Worm (Caenorhabditis elegans): Measurements from ENCODE around the gene W09D6.4.

W09D6.4 gene

ce11 chrIII:11079445-11079844 is at the start of gene W09D6.4:
Gene W09D6.4, plus strand, starts transcription at chrIII:11079745.
- TF ChIP-seq nhr-67 (tag; optimal IDR thresholded peaks at IDR 0.05) (no peak), fos-1 (tag; optimal IDR thresholded peaks at IDR 0.05) (no peak), nhr-77 (tag; optimal IDR thresholded peaks at IDR 0.05) (no peak)

- TF ChIP-seq pqm-1 (tag; optimal IDR thresholded peaks at IDR 0.05): no peak
- TF ChIP-seq nhr-23 (tag; optimal IDR thresholded peaks at IDR 0.05): no peak
- no peak for TF ChIP-seq R02D3.7 (tag; optimal IDR thresholded peaks at IDR 0.05)
- no peak for TF ChIP-seq fkh-2 (tag; optimal IDR thresholded peaks at IDR 0.05)
- TF ChIP-seq aly-2 (tag; optimal IDR thresholded peaks at IDR 0.05): no peak
- no peak for TF ChIP-seq fos-1 (tag; optimal IDR thresholded peaks at IDR 0.05)
- no peak for TF ChIP-seq fkh-10 (GFP tag; optimal IDR thresholded peaks at IDR 0.05)
- TF ChIP-seq pha-4 (tag; optimal IDR thresholded peaks at IDR 0.05): no peak
- no peak for TF ChIP-seq nhr-77 (tag; optimal IDR thresholded peaks at IDR 0.05)
- no peak for TF ChIP-seq nfya-1 (tag; optimal IDR thresholded peaks at IDR 0.05; ENCODE audit: insufficient read depth)
- no peak for TF ChIP-seq snpc-4 (tag; optimal IDR thresholded peaks at IDR 0.05)
- no peak for TF ChIP-seq unc-62 (GFP tag; optimal IDR thresholded peaks at IDR 0.05)
- TF ChIP-seq nhr-28 (tag; optimal IDR thresholded peaks at IDR 0.05): no peak
Measured at ce11 chrIII:11031309-11031708, 48.2 kb upstream of the W09D6.4 start, which contains the start of gene Y48A6B.14. Gene Y48A6B.14, plus strand, starts transcription at chrIII:11031609.

- no peak for TF ChIP-seq nhr-43 (tag; optimal IDR thresholded peaks at IDR 0.05; ENCODE audit: poor library complexity, severe bottlenecking)
- peak; percentile 36 for TF ChIP-seq elt-2 (tag; optimal IDR thresholded peaks at IDR 0.05)
Measured at ce11 chrIII:11032872-11033271, 46.7 kb upstream of the W09D6.4 start, which contains the start of gene Y48A6B.9. Gene Y48A6B.9, plus strand, starts transcription at chrIII:11033172.

DNA sequence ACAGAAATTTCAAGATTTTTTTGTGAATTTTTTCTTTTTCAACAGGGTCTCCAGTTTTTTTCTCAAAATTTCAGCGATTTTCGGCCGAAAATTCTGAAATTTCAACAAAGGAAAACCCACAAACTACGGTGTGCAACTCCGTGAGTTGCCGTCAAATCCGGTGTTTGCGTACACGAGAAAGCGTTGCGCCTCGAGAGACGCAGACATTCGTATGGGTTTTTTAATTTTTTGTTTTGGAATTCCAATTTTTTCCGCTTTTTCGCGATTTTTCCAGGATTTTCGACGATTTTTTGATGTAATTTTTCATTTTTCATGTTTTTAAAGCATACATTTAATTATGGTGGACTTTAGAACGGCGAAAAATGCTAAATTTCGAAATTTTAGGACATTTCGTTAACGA is 43.4 kb upstream of the W09D6.4 start:
- TF ChIP-seq ama-1 (optimal IDR thresholded peaks at IDR 0.05): no peak
- no peak for TF ChIP-seq eor-1 (tag; optimal IDR thresholded peaks at IDR 0.05)
- TF ChIP-seq ceh-16 (tag; optimal IDR thresholded peaks at IDR 0.05): no peak
- TF ChIP-seq jun-1 (tag; optimal IDR thresholded peaks at IDR 0.05): peak; percentile 11
- peak; percentile 53 for TF ChIP-seq elt-2 (tag; optimal IDR thresholded peaks at IDR 0.05)
- TF ChIP-seq nhr-77 (tag; optimal IDR thresholded peaks at IDR 0.05): no peak
- TF ChIP-seq fkh-10 (GFP tag; optimal IDR thresholded peaks at IDR 0.05): no peak
- no peak for TF ChIP-seq nhr-67 (tag; optimal IDR thresholded peaks at IDR 0.05)
- no peak for TF ChIP-seq unc-39 (tag; optimal IDR thresholded peaks at IDR 0.05)
- TF ChIP-seq R02D3.7 (tag; optimal IDR thresholded peaks at IDR 0.05): peak; percentile 53
- no peak for TF ChIP-seq nhr-28 (tag; optimal IDR thresholded peaks at IDR 0.05)
- no peak for TF ChIP-seq nhr-11 (tag; optimal IDR thresholded peaks at IDR 0.05)
- TF ChIP-seq elt-1 (tag; optimal IDR thresholded peaks at IDR 0.05): no peak
- TF ChIP-seq ceh-28 (tag; optimal IDR thresholded peaks at IDR 0.05): peak; percentile 25
- peak; percentile 34 for TF ChIP-seq nhr-25 (tag; optimal IDR thresholded peaks at IDR 0.05)
- no peak for TF ChIP-seq ztf-4 (tag; optimal IDR thresholded peaks at IDR 0.05)
- TF ChIP-seq mdl-1 (tag; optimal IDR thresholded peaks at IDR 0.05): no peak
- TF ChIP-seq lin-15B (tag; optimal IDR thresholded peaks at IDR 0.05): peak; percentile 75
- no peak for TF ChIP-seq fos-1 (tag; optimal IDR thresholded peaks at IDR 0.05)
- TF ChIP-seq nhr-23 (tag; optimal IDR thresholded peaks at IDR 0.05): peak; percentile 64
- TF ChIP-seq lsy-12 (tag; optimal IDR thresholded peaks at IDR 0.05): peak; percentile 45
- TF ChIP-seq nfya-1 (tag; optimal IDR thresholded peaks at IDR 0.05; ENCODE audit: insufficient read depth): peak; percentile 93
- peak; percentile 16 for TF ChIP-seq pqm-1 (tag; optimal IDR thresholded peaks at IDR 0.05)
- TF ChIP-seq fkh-2 (tag; optimal IDR thresholded peaks at IDR 0.05): no peak
- TF ChIP-seq tbx-2 (tag; optimal IDR thresholded peaks at IDR 0.05): no peak
- TF ChIP-seq egl-27 (tag; optimal IDR thresholded peaks at IDR 0.05): no peak
- TF ChIP-seq snpc-4 (tag; optimal IDR thresholded peaks at IDR 0.05): peak; percentile 39
- TF ChIP-seq elt-3 (tag; optimal IDR thresholded peaks at IDR 0.05): no peak
- TF ChIP-seq nhr-43 (tag; optimal IDR thresholded peaks at IDR 0.05; ENCODE audit: poor library complexity, severe bottlenecking): no peak
- no peak for TF ChIP-seq ceh-9 (tag; optimal IDR thresholded peaks at IDR 0.05)
- no peak for TF ChIP-seq sea-2 (GFP tag; optimal IDR thresholded peaks at IDR 0.05)
- TF ChIP-seq skn-1 (tag; optimal IDR thresholded peaks at IDR 0.05): no peak
- TF ChIP-seq nhr-237 (tag; optimal IDR thresholded peaks at IDR 0.05): no peak
- peak; percentile 62 for TF ChIP-seq hmg-11 (tag; optimal IDR thresholded peaks at IDR 0.05)
- peak; percentile 37 for TF ChIP-seq ceh-82 (tag; optimal IDR thresholded peaks at IDR 0.05)
- peak; percentile 79 for TF ChIP-seq pha-4 (tag; optimal IDR thresholded peaks at IDR 0.05)
- no peak for TF ChIP-seq daf-12 (tag; optimal IDR thresholded peaks at IDR 0.05)
- no peak for TF ChIP-seq mml-1 (tag; optimal IDR thresholded peaks at IDR 0.05)
- no peak for TF ChIP-seq ztf-11 (tag; optimal IDR thresholded peaks at IDR 0.05)
- TF ChIP-seq zag-1 (tag; optimal IDR thresholded peaks at IDR 0.05): no peak
- no peak for TF ChIP-seq unc-62 (GFP tag; optimal IDR thresholded peaks at IDR 0.05)
- TF ChIP-seq egl-5 (tag; optimal IDR thresholded peaks at IDR 0.05): peak; percentile 94
- no peak for TF ChIP-seq aly-2 (tag; optimal IDR thresholded peaks at IDR 0.05)
- no peak for TF ChIP-seq ZK546.5 (tag; optimal IDR thresholded peaks at IDR 0.05)
- no peak for TF ChIP-seq nhr-76 (tag; optimal IDR thresholded peaks at IDR 0.05)
- no peak for TF ChIP-seq nhr-12 (tag; optimal IDR thresholded peaks at IDR 0.05)

All from whole organism, L3 larva.